Worm (Caenorhabditis elegans): ENCODE measurements around the gene pho-10.

The pho-10 gene

DNA sequence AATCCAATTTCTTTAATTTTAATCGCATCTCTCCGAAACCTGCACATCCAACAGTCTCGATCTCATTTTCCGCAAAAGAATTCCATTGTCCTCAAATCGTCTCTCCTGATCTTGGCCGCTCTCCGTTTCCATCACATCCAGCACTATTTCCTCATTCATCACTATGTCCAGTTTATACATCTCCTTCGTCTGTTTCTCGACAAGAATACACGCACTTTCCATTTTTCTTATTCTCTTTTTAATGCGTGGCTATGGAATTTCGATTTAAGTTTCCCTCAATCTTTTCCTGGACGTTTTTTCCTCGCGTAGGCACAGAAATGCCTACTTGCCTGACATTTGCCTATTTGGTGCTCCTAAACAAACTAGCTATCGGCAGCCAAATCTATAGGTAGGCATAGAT, 40.6 kb downstream of the pho-10 start:
- no peak for TF ChIP-seq dmd-4 (tag; optimal IDR thresholded peaks at IDR 0.05)

DNA sequence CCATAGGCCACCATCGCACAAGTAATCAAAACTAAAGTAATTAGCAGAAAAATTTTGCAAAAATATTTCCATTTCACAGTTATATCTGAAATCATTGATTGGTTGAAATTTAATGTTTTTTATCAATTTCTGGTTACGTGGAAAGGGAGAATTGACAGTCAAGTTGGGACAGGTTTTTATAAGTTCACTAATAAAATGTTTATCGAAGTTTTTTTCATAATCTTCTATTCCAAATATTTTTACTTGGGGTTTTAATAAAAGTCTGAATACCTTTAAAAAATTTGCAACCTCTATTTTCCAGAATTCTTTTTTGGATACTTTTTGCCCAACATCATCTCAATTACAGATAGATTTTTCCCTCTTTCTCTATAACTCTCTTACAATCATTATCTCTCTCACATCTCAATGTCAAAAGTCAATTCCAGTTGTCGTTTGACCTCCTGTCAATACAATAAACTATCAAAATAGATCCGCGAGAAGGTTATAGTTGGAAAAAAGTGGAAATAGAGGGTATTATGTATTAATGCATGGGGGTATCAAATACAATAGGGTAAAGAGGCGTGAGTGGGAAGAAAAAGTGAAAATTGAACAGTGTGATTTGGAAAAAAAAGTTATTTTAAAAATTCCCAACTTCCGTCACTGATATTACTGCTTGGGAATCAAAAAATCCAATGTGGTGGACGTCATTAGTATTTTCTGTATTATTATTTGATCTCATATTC, 45.7 kb downstream of the pho-10 start, which contains the start of the genes chil-2 and ctsa-3.2:
chil-2 (minus strand) TSS at position 101 of the 722 bp plus-strand sequence.
ctsa-3.2 (plus strand) TSS at position 672 of the 722 bp plus-strand sequence.
- TF ChIP-seq peb-1 (tag; optimal IDR thresholded peaks at IDR 0.05) (no peak), mbf-1 (tag; optimal IDR thresholded peaks at IDR 0.05) (no peak), sma-9 (GFP tag; optimal IDR thresholded peaks at IDR 0.05) (no peak), sma-9 (tag; optimal IDR thresholded peaks at IDR 0.05) (no peak), zag-1 (tag; optimal IDR thresholded peaks at IDR 0.05) (no peak), mab-5 (tag; optimal IDR thresholded peaks at IDR 0.05) (no peak), mdl-1 (tag; optimal IDR thresholded peaks at IDR 0.05) (no peak), nhr-6 (tag; optimal IDR thresholded peaks at IDR 0.05) (no peak), ceh-82 (tag; optimal IDR thresholded peaks at IDR 0.05) (no peak), Y55F3AM.14 (GFP tag; optimal IDR thresholded peaks at IDR 0.05) (no peak), blmp-1 (tag; optimal IDR thresholded peaks at IDR 0.05; ENCODE audit: insufficient read depth) (no peak), dmd-4 (tag; optimal IDR thresholded peaks at IDR 0.05) (no peak), nhr-11 (tag; optimal IDR thresholded peaks at IDR 0.05) (no peak), lin-13 (GFP tag; optimal IDR thresholded peaks at IDR 0.05) (no peak), nhr-21 (tag; optimal IDR thresholded peaks at IDR 0.05) (no peak), ztf-11 (tag; optimal IDR thresholded peaks at IDR 0.05) (no peak), ztf-1 (GFP tag; conservative IDR thresholded peaks at IDR 0.05) (no peak), unc-55 (GFP tag; optimal IDR thresholded peaks at IDR 0.05) (no peak), unc-39 (tag; optimal IDR thresholded peaks at IDR 0.05) (no peak)

DNA sequence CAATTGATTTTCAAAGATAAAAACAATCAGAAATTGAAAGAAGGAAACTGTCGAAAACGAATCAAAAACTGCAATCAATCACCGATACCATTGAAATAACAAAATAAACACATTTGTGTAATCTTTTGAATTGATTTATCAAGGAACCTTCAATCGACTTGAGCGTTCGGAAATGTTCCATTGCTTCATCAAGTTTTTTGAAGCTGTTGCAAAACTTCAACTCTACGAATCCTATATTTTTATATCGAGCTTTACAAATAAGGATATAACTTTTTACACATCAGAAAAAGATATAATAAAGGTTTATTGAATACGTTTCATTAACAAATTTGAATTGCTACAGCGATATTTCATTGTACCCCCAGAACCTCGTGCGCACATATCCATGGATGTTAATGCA, 47.4 kb downstream of the pho-10 start, which contains the start of gene chil-8:
chil-8 (minus strand) TSS at position 101 of the 400 bp plus-strand sequence.
- TF ChIP-seq nhr-6 (tag; optimal IDR thresholded peaks at IDR 0.05) (no peak), dmd-4 (tag; optimal IDR thresholded peaks at IDR 0.05) (no peak), nhr-21 (tag; optimal IDR thresholded peaks at IDR 0.05) (no peak), ceh-82 (tag; optimal IDR thresholded peaks at IDR 0.05) (no peak), snpc-4 (tag; optimal IDR thresholded peaks at IDR 0.05) (no peak), aly-2 (tag; optimal IDR thresholded peaks at IDR 0.05) (no peak), alr-1 (tag; optimal IDR thresholded peaks at IDR 0.05) (no peak), mdl-1 (tag; optimal IDR thresholded peaks at IDR 0.05) (no peak), F13H6.1 (tag; optimal IDR thresholded peaks at IDR 0.05) (no peak), elt-1 (tag; optimal IDR thresholded peaks at IDR 0.05) (no peak), nhr-11 (tag; optimal IDR thresholded peaks at IDR 0.05) (no peak), nhr-237 (tag; optimal IDR thresholded peaks at IDR 0.05) (no peak), C34F6.9 (tag; optimal IDR thresholded peaks at IDR 0.05) (no peak), mab-5 (tag; optimal IDR thresholded peaks at IDR 0.05) (no peak), R02D3.7 (tag; optimal IDR thresholded peaks at IDR 0.05) (no peak), blmp-1 (tag; optimal IDR thresholded peaks at IDR 0.05; ENCODE audit: insufficient read depth) (no peak), ztf-11 (tag; optimal IDR thresholded peaks at IDR 0.05) (no peak)

DNA sequence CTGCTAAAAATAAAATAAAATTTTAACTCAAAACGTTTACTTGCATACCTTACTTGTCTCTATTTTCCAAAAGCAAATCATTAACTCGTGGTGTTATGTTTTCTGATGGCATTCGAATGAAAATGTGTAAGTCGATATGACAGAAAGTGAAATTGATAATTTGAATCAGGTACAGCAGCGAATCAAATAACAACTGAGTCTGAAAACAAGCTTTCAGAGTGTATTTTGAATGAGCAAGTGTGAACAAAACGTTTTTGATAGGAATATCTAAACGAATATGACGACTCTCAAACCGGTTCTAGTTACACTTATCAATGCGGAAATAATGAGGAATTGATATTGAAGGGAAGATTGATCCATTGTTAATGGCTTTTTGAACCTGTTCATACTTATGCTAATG, 49.3 kb downstream of the pho-10 start, which contains the start of gene chil-7:
chil-7 (minus strand) TSS at position 112 of the 400 bp plus-strand sequence.
- TF ChIP-seq gmeb-1 (tag; optimal IDR thresholded peaks at IDR 0.05), result no peak
- no peak for TF ChIP-seq unc-62 (GFP tag; optimal IDR thresholded peaks at IDR 0.05)
- TF ChIP-seq nhr-25 (tag; optimal IDR thresholded peaks at IDR 0.05), result no peak
- no peak for TF ChIP-seq ama-1 (optimal IDR thresholded peaks at IDR 0.05)
- TF ChIP-seq nhr-23 (tag; optimal IDR thresholded peaks at IDR 0.05), result no peak
- TF ChIP-seq F13H6.1 (tag; optimal IDR thresholded peaks at IDR 0.05), result no peak
- no peak for TF ChIP-seq sma-3 (GFP tag; optimal IDR thresholded peaks at IDR 0.05)
- TF ChIP-seq unc-55 (GFP tag; optimal IDR thresholded peaks at IDR 0.05), result no peak
- TF ChIP-seq elt-3 (tag; optimal IDR thresholded peaks at IDR 0.05), result no peak
- no peak for TF ChIP-seq Y55F3AM.14 (GFP tag; optimal IDR thresholded peaks at IDR 0.05)
- no peak for TF ChIP-seq R02D3.7 (tag; optimal IDR thresholded peaks at IDR 0.05)
- no peak for TF ChIP-seq aly-2 (tag; optimal IDR thresholded peaks at IDR 0.05)

DNA sequence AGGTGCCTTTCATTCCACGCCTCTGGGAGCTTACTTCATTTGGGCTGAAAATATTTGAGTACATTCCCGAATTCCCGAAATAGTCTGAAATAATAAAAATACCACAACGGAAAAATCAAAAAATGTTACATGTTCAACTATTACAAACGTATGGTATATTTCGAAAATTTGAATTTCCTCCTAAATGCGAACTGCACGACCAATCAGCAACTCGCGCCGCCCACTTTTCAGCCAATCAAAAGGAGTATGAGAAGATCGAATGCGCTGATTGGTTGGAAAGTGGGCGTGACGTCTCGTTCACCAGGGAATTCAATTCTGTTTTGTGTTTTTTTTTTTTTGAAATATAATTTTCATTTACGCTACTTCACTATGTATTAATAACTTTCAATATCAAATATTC, 51.7 kb downstream of the pho-10 start, which contains the start of gene old-1:
old-1 (minus strand) TSS at position 50 of the 400 bp plus-strand sequence.
- TF ChIP-seq nhr-21 (tag; optimal IDR thresholded peaks at IDR 0.05) (no peak), ztf-11 (tag; optimal IDR thresholded peaks at IDR 0.05) (no peak), nhr-12 (tag; optimal IDR thresholded peaks at IDR 0.05) (no peak)

All from whole organism, L2 larva.